Fruit fly (Drosophila melanogaster): ENCODE data around the gene CG4045.

Gene CG4045

DNA sequence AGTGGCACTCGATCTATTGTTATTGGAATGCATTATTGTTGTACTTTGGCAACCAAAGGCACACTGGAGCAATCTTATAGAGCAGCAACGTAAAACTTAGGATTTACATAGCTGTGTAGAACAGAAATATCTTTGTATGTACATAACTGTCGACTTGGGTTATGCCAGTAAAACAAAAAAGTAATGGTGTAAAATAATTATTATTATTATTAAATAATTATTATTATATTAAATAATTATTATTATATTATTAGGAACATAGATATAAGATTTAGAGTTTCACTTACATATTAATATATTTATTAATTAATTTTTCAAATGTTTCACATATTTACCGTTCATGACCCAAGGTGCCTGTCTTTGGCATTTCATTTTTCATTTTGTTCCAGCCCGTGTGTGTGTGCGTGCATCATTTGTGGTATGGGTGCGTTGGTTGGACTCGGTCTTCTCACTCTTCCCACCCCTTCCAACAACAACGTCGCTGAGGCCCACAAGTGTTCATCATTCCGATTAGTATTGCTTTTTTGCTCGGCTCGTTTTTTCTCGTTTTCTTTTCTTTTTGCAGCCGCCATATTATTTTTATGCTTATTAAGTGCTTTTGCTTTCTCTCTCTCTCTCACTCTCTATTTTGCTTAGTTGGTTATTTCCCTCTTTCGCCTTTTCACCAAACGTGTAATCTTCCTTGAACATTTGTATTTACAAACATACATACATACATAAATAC, 48.4 kb upstream of the CG4045 start (continued):
- peak; percentile 87 for TF ChIP-seq jing (GFP tag; optimal IDR thresholded peaks at IDR 0.05)
- peak; percentile 93 for TF ChIP-seq CG17912 (GFP tag; optimal IDR thresholded peaks at IDR 0.05)
- TF ChIP-seq Jarid2 (GFP tag; optimal IDR thresholded peaks at IDR 0.05) = peak; percentile 83
- TF ChIP-seq prd (optimal IDR thresholded peaks at IDR 0.05) = no peak
- peak; percentile 95 for TF ChIP-seq prd (GFP tag; IDR thresholded peaks at IDR 0.05)
- peak; percentile 97 for TF ChIP-seq CG6765 (GFP tag; optimal IDR thresholded peaks at IDR 0.05)
- peak; percentile 16 for TF ChIP-seq dm (GFP tag; optimal IDR thresholded peaks at IDR 0.05)
- TF ChIP-seq Ptx1 (GFP tag; IDR thresholded peaks at IDR 0.05) = peak; percentile 95
- TF ChIP-seq stc (GFP tag; IDR thresholded peaks at IDR 0.05) = peak; percentile 89
- TF ChIP-seq Neu2 (GFP tag; optimal IDR thresholded peaks at IDR 0.05; ENCODE audit: borderline replicate concordance) = no peak
- TF ChIP-seq ttk (GFP tag; IDR thresholded peaks at IDR 0.05) = peak; percentile 55
- TF ChIP-seq CG15479 (GFP tag; optimal IDR thresholded peaks at IDR 0.05) = peak; percentile 64
- peak; percentile 94 for TF ChIP-seq Gug (GFP tag; IDR thresholded peaks at IDR 0.05)
- TF ChIP-seq CG13296 (GFP tag; optimal IDR thresholded peaks at IDR 0.05) = peak; percentile 98
- peak; percentile 59 for TF ChIP-seq CG33213 (GFP tag; optimal IDR thresholded peaks at IDR 0.05)
- TF ChIP-seq ERR (GFP tag; optimal IDR thresholded peaks at IDR 0.05) = no peak
- TF ChIP-seq CG1529 (GFP tag; optimal IDR thresholded peaks at IDR 0.05) = peak; percentile 91
- TF ChIP-seq CG10274 (GFP tag; optimal IDR thresholded peaks at IDR 0.05) = peak; percentile 82
- peak; percentile 76 for TF ChIP-seq pum (GFP tag; optimal IDR thresholded peaks at IDR 0.05)
- TF ChIP-seq chn (GFP tag; optimal IDR thresholded peaks at IDR 0.05) = peak; percentile 84
- peak; percentile 99 for TF ChIP-seq CG18619 (GFP tag; optimal IDR thresholded peaks at IDR 0.05)
- TF ChIP-seq hth (optimal IDR thresholded peaks at IDR 0.05) = peak; percentile 20
- peak; percentile 77 for TF ChIP-seq cg (GFP tag; optimal IDR thresholded peaks at IDR 0.05)
- peak; percentile 81 for TF ChIP-seq Deaf1 (tag; optimal IDR thresholded peaks at IDR 0.05)
- peak; percentile 69 for TF ChIP-seq gcm2 (GFP tag; optimal IDR thresholded peaks at IDR 0.05)
- peak; percentile 83 for TF ChIP-seq CG12071 (GFP tag; optimal IDR thresholded peaks at IDR 0.05)
- peak; percentile 96 for TF ChIP-seq trem (tag; optimal IDR thresholded peaks at IDR 0.05)
- TF ChIP-seq CG12391 (tag; optimal IDR thresholded peaks at IDR 0.05) = peak; percentile 99
- peak; percentile 91 for TF ChIP-seq klu (GFP tag; IDR thresholded peaks at IDR 0.05)
- peak; percentile 67; the same call in 1 of the 2 replicates for TF ChIP-seq Doc2 (GFP tag; IDR thresholded peaks at IDR 0.05)
- TF ChIP-seq CG7928 (GFP tag; optimal IDR thresholded peaks at IDR 0.05) = peak; percentile 68
- TF ChIP-seq maf-S (GFP tag; optimal IDR thresholded peaks at IDR 0.05) = peak; percentile 59
- TF ChIP-seq CG15601 (tag; optimal IDR thresholded peaks at IDR 0.05) = peak; percentile 97
- TF ChIP-seq CG2199 (GFP tag; IDR thresholded peaks at IDR 0.05) = peak; percentile 79; the same call in 2 of the 3 replicates
- peak; percentile 72 for TF ChIP-seq Oaz (GFP tag; IDR thresholded peaks at IDR 0.05)
- peak; percentile 60 for TF ChIP-seq dati (GFP tag; IDR thresholded peaks at IDR 0.05)
- TF ChIP-seq cwo (GFP tag; optimal IDR thresholded peaks at IDR 0.05) = peak; percentile 96
- TF ChIP-seq CG9437 (GFP tag; optimal IDR thresholded peaks at IDR 0.05) = peak; percentile 96
- peak; percentile 96 for TF ChIP-seq caup (GFP tag; optimal IDR thresholded peaks at IDR 0.05; ENCODE audit: severe bottlenecking)
- TF ChIP-seq Awh (GFP tag; IDR thresholded peaks at IDR 0.05) = peak; percentile 79
- TF ChIP-seq gro (GFP tag; optimal IDR thresholded peaks at IDR 0.05) = peak; percentile 10
- TF ChIP-seq CG1233 (GFP tag; optimal IDR thresholded peaks at IDR 0.05) = peak; percentile 98
- TF ChIP-seq CG11696 (GFP tag; IDR thresholded peaks at IDR 0.05) = peak; percentile 74; the same call in 1 of the 2 replicates
- peak; percentile 94 for TF ChIP-seq CG4282 (GFP tag; optimal IDR thresholded peaks at IDR 0.05)
- peak; percentile 74 for TF ChIP-seq wek (GFP tag; optimal IDR thresholded peaks at IDR 0.05)
- peak; percentile 99 for TF ChIP-seq CG2712 (tag; optimal IDR thresholded peaks at IDR 0.05)
- TF ChIP-seq so (GFP tag; IDR thresholded peaks at IDR 0.05) = peak; percentile 91; the same call in 2 of the 3 replicates
- peak; percentile 82 for TF ChIP-seq bab2 (GFP tag; optimal IDR thresholded peaks at IDR 0.05)
- peak; percentile 92 for TF ChIP-seq CG18764 (GFP tag; optimal IDR thresholded peaks at IDR 0.05)
- TF ChIP-seq CG1603 (tag; optimal IDR thresholded peaks at IDR 0.05) = peak; percentile 81

Data from whole organism, embryonic.